Worm (Caenorhabditis elegans) whole organism, L4/young adult: ENCODE data around the gene cyp-13A6.

ENCODE experiments used
- W03F9.2 ChIP-seq: fragments of 150-350 bp; optimal IDR thresholded peaks from 2 replicates; lab custom pipeline; 2014; ENCODE audit warnings: missing biosample characterization, missing genetic modification characterization
- dao-5 ChIP-seq: sonication (generic microtip); optimal IDR thresholded peaks from 2 replicates; lab custom pipeline; 2016; ENCODE audit warnings: missing genotype, missing genetic modification characterization, moderate library complexity, missing compliant biosample characterization
- him-1 ChIP-seq: sonication (generic microtip); optimal IDR thresholded peaks from 2 replicates; lab custom pipeline; 2016; ENCODE audit warnings: missing genotype, missing genetic modification reagents, missing genetic modification characterization, missing compliant biosample characterization

DNA sequence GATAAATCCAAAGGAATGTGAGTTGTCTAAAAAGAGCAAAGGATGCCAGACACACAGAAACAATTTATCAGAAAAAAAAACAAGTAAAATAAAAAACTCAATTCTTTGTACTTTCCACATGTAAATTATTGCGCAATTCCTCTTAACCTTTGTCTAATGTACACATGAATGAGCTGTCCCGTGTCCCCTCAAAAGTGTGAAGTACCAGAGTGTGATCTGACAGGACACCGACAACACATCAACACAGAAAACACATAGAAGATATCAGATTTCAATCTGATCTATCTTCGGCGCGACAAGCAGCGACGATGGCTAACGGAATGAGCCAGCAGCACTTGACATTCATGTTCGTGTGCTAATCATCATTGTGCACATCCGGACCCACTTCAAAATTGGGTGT, 25.9 kb upstream of the cyp-13A6 start:
- no peak for TF ChIP-seq W03F9.2 (tag; lab: Kevin White, UChicago)
- TF ChIP-seq him-1 = no peak
- TF ChIP-seq dao-5 (tag; lab: Kevin White, UChicago) = no peak
